Worm (Caenorhabditis elegans): ENCODE data around the gene W05H9.4.
A peak's percentile ranks its signal among the peaks of the same experiment; 100 is the strongest.

The W05H9.4 gene

DNA sequence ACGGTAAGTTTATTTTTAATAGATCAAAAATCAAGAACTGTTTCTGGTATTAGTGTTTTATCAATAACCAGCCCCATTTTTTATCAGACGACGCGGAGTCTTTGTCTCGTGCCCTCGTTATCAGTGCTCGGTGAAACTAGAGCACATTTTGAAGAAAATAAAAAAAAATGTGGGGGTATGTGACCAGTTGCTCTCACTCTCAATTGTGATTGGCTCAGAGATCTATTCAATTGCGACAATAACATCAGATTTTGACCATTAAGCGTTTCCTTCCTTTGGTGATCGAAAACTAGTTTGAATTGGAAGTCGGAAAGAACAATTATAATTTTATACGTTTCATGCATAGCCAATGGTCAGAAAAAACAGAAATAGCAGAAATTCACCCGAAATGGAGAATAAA, 7.0 kb upstream of the W05H9.4 start:
- peak; percentile 32 for TF ChIP-seq F13H6.1 (tag; optimal IDR thresholded peaks at IDR 0.05)
- TF ChIP-seq blmp-1 (tag; optimal IDR thresholded peaks at IDR 0.05; ENCODE audit: insufficient read depth), result no peak
- peak; percentile 80 for TF ChIP-seq sma-9 (GFP tag; optimal IDR thresholded peaks at IDR 0.05)
- no peak for TF ChIP-seq sma-9 (tag; optimal IDR thresholded peaks at IDR 0.05)
- TF ChIP-seq aly-2 (tag; optimal IDR thresholded peaks at IDR 0.05), result no peak
- peak; percentile 28 for TF ChIP-seq sma-3 (GFP tag; optimal IDR thresholded peaks at IDR 0.05)
- no peak for TF ChIP-seq unc-39 (tag; optimal IDR thresholded peaks at IDR 0.05)
- no peak for TF ChIP-seq nhr-10 (tag; optimal IDR thresholded peaks at IDR 0.05)
- peak; percentile 57 for TF ChIP-seq nhr-129 (tag; optimal IDR thresholded peaks at IDR 0.05)
- TF ChIP-seq nhr-23 (tag; optimal IDR thresholded peaks at IDR 0.05), result no peak
- peak; percentile 25 for TF ChIP-seq crh-2 (tag; optimal IDR thresholded peaks at IDR 0.05)
- TF ChIP-seq fos-1 (tag; optimal IDR thresholded peaks at IDR 0.05), result no peak
- no peak for TF ChIP-seq unc-55 (GFP tag; optimal IDR thresholded peaks at IDR 0.05)

DNA sequence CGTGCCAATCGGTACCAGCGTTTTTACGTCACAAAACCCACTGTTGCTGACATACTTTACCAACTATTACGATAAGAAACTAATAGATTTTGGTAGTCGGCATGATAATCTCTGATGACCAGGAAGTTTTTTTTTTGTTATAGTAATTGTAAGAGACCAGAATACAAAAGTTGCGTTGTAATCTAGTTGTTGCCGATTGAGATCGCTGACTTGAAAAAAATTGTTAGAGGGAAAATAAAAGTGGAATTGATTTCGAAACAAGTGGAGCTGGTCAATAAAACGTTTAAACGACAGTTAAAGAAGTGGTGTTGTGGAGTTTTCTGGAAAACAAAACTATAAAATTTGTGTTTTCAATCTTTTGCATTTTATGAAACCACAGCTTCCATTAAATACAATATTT, 6.5 kb upstream of the W05H9.4 start:
- no peak for TF ChIP-seq skn-1 (tag; optimal IDR thresholded peaks at IDR 0.05)
- TF ChIP-seq sma-9 (GFP tag; optimal IDR thresholded peaks at IDR 0.05), result peak; percentile 33
- no peak for TF ChIP-seq sma-9 (tag; optimal IDR thresholded peaks at IDR 0.05)

DNA sequence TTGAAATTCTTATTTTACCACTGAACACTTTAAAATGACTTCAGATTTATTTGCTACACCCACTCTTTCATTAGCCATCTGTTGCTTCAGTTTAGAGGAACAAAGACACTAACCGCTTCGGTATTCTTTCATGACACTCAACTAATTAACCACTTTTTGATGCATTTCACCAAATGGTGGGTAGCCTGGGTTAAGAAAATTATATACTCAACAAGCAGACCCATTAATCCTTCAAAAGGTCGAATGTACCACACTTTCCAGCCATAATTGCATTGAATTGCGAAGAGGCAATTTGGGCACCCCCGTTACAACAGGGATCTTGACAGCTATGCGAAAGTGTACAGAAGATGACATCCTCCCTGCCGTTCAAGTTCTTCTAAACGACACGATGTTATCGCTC, 5.0 kb upstream of the W05H9.4 start:
- TF ChIP-seq nhr-25 (tag; optimal IDR thresholded peaks at IDR 0.05) (peak; percentile 57), C34F6.9 (tag; optimal IDR thresholded peaks at IDR 0.05) (no peak), nhr-129 (tag; optimal IDR thresholded peaks at IDR 0.05) (peak; percentile 10)

DNA sequence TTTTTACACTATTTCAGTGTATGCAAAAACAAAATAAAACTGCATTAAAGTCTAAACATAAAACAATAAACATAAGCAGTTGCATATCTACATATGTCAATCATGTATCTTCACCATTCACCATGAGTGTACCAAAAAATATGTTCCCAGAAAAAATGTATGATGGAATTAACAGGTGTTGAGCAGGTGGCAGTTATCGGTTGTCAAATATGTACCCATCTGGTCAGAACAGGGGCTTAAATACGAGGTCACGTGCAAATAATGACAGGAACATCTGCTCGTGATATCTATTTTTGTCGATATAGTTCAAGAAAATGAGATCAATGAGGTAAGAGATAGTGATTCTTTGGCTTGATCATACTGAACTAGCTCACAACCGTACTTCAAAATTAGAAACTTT, 4.4 kb upstream of the W05H9.4 start:
- TF ChIP-seq lsy-2 (tag; optimal IDR thresholded peaks at IDR 0.05) (peak in 1 of 2 experiments; percentile 26), alr-1 (tag; optimal IDR thresholded peaks at IDR 0.05) (no peak), nhr-129 (tag; optimal IDR thresholded peaks at IDR 0.05) (peak; percentile 10), nhr-12 (tag; optimal IDR thresholded peaks at IDR 0.05) (no peak), sma-9 (GFP tag; optimal IDR thresholded peaks at IDR 0.05) (peak; percentile 18), sma-9 (tag; optimal IDR thresholded peaks at IDR 0.05) (no peak)

DNA sequence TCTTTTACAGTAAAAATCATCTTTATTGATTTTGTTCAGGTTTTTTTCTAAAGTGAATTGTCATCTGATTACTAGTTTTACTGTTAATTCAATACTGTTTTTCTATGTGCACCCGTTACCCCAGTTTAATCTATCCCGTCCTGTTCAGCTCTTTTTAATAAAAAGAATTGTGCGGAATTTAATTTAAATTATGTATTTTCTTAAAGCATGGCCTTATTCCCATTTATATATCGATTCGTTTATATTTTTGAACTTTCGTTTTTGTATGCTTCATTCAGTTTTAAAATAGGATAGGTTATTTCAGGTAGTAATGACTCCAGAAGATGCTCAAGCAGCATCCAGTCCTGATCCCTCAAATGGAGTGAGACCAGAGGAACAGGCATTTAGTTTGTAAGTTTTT, 3.3 kb downstream of the W05H9.4 start, which contains the start of gene W05H9.2:
Gene W05H9.2, plus strand, starts transcription at position 301 of the 400 bp plus-strand sequence.
- TF ChIP-seq nhr-6 (tag; optimal IDR thresholded peaks at IDR 0.05) (no peak), gmeb-1 (tag; optimal IDR thresholded peaks at IDR 0.05) (no peak), mbf-1 (tag; optimal IDR thresholded peaks at IDR 0.05) (no peak), mab-5 (tag; optimal IDR thresholded peaks at IDR 0.05) (no peak), sem-4 (tag; optimal IDR thresholded peaks at IDR 0.05) (no peak), fos-1 (tag; optimal IDR thresholded peaks at IDR 0.05) (no peak), nhr-25 (tag; optimal IDR thresholded peaks at IDR 0.05) (no peak)

DNA sequence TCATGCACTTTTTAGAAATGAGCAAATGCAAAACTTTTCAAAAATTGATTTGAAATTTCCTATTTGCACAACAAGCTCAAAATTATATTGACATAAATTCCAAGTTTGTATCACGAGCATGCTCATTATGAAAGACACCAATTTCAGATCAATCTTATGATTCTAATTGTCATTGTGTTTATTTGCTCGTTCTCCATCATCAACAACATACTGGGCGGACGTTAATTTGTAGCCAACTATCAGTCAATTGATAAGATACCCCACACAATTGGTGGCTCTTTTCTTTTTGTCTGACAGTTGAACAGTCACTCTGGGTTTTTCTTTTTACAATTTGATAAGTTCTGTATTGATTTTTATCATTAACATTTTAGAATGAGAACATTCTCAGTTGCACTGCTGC, 8.3 kb downstream of the W05H9.4 start, which contains the start of gene lro-1:
Gene lro-1, plus strand, starts transcription at position 372 of the 400 bp plus-strand sequence.
- TF ChIP-seq fos-1 (tag; optimal IDR thresholded peaks at IDR 0.05) (peak; percentile 76), gmeb-1 (tag; optimal IDR thresholded peaks at IDR 0.05) (peak; percentile 11), skn-1 (tag; optimal IDR thresholded peaks at IDR 0.05) (peak; percentile 83), lsy-2 (tag; optimal IDR thresholded peaks at IDR 0.05) (no peak), nhr-129 (tag; optimal IDR thresholded peaks at IDR 0.05) (peak; percentile 2), crh-2 (tag; optimal IDR thresholded peaks at IDR 0.05) (peak; percentile 57), sma-9 (GFP tag; optimal IDR thresholded peaks at IDR 0.05) (peak; percentile 55), sma-9 (tag; optimal IDR thresholded peaks at IDR 0.05) (no peak), unc-62 (GFP tag; optimal IDR thresholded peaks at IDR 0.05) (no peak), alr-1 (tag; optimal IDR thresholded peaks at IDR 0.05) (no peak), sma-3 (GFP tag; optimal IDR thresholded peaks at IDR 0.05) (peak; percentile 11)

DNA sequence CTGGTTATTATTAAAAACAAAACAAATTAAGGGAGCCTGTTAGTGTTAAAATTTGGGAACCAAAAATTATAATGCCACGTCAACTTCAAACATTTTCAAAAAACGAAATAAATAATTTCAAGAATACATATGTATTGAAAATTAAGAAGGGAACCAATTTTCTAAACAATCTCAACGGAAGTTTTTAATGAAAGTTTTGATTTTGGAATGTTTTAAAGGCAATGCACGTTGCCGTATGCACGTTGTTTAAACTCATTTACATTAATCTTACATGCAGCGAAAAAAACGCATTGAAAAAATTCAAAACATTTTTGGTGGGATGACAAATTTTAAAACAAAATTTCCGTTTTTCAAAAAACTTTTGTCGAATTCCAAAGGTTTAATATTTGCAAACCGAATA, 10.3 kb downstream of the W05H9.4 start:
- TF ChIP-seq C34F6.9 (tag; optimal IDR thresholded peaks at IDR 0.05) (no peak), F13H6.1 (tag; optimal IDR thresholded peaks at IDR 0.05) (no peak), zag-1 (tag; optimal IDR thresholded peaks at IDR 0.05) (no peak), nhr-237 (tag; optimal IDR thresholded peaks at IDR 0.05) (no peak), unc-55 (GFP tag; optimal IDR thresholded peaks at IDR 0.05) (no peak), nhr-11 (tag; optimal IDR thresholded peaks at IDR 0.05) (no peak), nhr-21 (tag; optimal IDR thresholded peaks at IDR 0.05) (no peak), mab-5 (tag; optimal IDR thresholded peaks at IDR 0.05) (no peak), elt-1 (tag; optimal IDR thresholded peaks at IDR 0.05) (no peak), snpc-4 (tag; optimal IDR thresholded peaks at IDR 0.05) (no peak), elt-3 (tag; optimal IDR thresholded peaks at IDR 0.05) (no peak), R02D3.7 (tag; optimal IDR thresholded peaks at IDR 0.05) (no peak), Y55F3AM.14 (GFP tag; optimal IDR thresholded peaks at IDR 0.05) (no peak), gmeb-1 (tag; optimal IDR thresholded peaks at IDR 0.05) (no peak), nhr-25 (tag; optimal IDR thresholded peaks at IDR 0.05) (no peak), sem-4 (tag; optimal IDR thresholded peaks at IDR 0.05) (no peak), ama-1 (optimal IDR thresholded peaks at IDR 0.05) (no peak), lin-13 (GFP tag; optimal IDR thresholded peaks at IDR 0.05) (no peak), ztf-11 (tag; optimal IDR thresholded peaks at IDR 0.05) (no peak), skn-1 (tag; optimal IDR thresholded peaks at IDR 0.05) (no peak)

Measured in whole organism, L2 larva.